Fruit fly (Drosophila melanogaster) whole organism, pupa: Measurements from ENCODE around the gene CG12766.

Experiments used
- CG12605 ChIP-seq: fragments of 200-800 bp; sonication (Bioruptor generic); IDR thresholded peaks from 2 replicates; pipeline ENCODE4 v1.3.6; 2022; ENCODE audit warnings: missing biosample characterization, missing genetic modification characterization
- CG34367 ChIP-seq: fragments of 200-800 bp; sonication (Bioruptor generic); optimal IDR thresholded peaks from 2 replicates; lab custom pipeline; 2018; ENCODE audit warnings: missing biosample characterization, mild to moderate bottlenecking, missing genetic modification characterization
- CG9948 ChIP-seq: fragments of 200-800 bp; sonication (Bioruptor generic); optimal IDR thresholded peaks from 2 replicates; lab custom pipeline; 2018; ENCODE audit warnings: missing biosample characterization, mild to moderate bottlenecking, missing genetic modification characterization, moderate library complexity
- D1 ChIP-seq: fragments of 200-800 bp; sonication (Bioruptor generic); optimal IDR thresholded peaks from 2 replicates; lab custom pipeline; 2018; ENCODE audit warnings: missing biosample characterization, mild to moderate bottlenecking, missing genetic modification characterization, moderate library complexity
- EcR ChIP-seq: fragments of 200-800 bp; sonication (Bioruptor generic); optimal IDR thresholded peaks from 3 replicates; lab custom pipeline; 2019; ENCODE audit warnings: missing biosample characterization, missing genetic modification characterization, mild to moderate bottlenecking, moderate library complexity, missing genetic modification reagents
- Ets98B ChIP-seq: fragments of 200-800 bp; sonication (Bioruptor generic); IDR thresholded peaks from 2 replicates; pipeline ENCODE4 v1.3.6; 2022; ENCODE audit warnings: missing biosample characterization, missing genetic modification characterization
- Snoo ChIP-seq: fragments of 200-800 bp; sonication (Bioruptor generic); optimal IDR thresholded peaks from 3 replicates; lab custom pipeline; 2017; ENCODE audit warnings: missing biosample characterization, mild to moderate bottlenecking, missing genetic modification characterization, inconsistent platforms
- rn ChIP-seq: fragments of 200-800 bp; sonication (Bioruptor generic); IDR thresholded peaks from 2 replicates; pipeline ENCODE4 v1.3.6; 2022; ENCODE audit warnings: missing biosample characterization, missing genetic modification characterization

- no peak for TF ChIP-seq EcR
- TF ChIP-seq D1 (tag; lab: Kevin White, UChicago): no peak
- no peak for TF ChIP-seq Ets98B (GFP tag; lab: Robert Waterston, UW)
- TF ChIP-seq CG34367 (tag; lab: Kevin White, UChicago): no peak
- TF ChIP-seq CG9948 (tag; lab: Kevin White, UChicago): no peak
- no peak for TF ChIP-seq Snoo (tag; lab: Kevin White, UChicago)
- no peak for TF ChIP-seq rn
- TF ChIP-seq CG12605 (GFP tag; lab: Robert Waterston, UW): no peak
Observed at dm6 chr3L:3951875-3952274, 11.9 kb upstream of the CG12766 start.
